Worm (Caenorhabditis elegans): ENCODE data around the gene Y54E2A.7.

DNA sequence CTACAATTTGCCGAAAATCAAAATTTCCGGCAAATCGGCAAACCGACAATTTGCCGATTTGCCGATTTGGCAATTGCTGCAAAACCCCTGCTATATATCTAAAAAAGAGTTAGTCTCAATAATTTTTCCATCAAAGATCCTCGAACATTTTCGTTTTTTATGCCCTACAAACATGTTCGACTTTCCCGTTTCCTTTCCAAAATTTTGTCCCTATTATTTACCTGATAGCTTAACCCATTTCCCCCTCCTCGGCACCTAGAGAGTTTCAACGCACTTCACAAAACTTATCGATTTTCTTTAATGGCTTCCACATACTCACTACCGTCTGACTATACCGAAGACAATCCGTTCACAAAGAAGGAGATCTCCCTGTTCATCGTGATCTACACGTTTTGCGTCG is 35.9 kb upstream of the Y54E2A.7 start, which contains the start of gene W01D2.6:
- TF ChIP-seq ceh-14 (tag; optimal IDR thresholded peaks at IDR 0.05) (no peak), hlh-30 (tag; optimal IDR thresholded peaks at IDR 0.05; ENCODE audit: insufficient read depth) (no peak), hlh-6 (tag; optimal IDR thresholded peaks at IDR 0.05) (no peak), sox-2 (GFP tag; IDR thresholded peaks at IDR 0.05) (no peak), unc-55 (GFP tag; optimal IDR thresholded peaks at IDR 0.05) (no peak), dmd-4 (tag; optimal IDR thresholded peaks at IDR 0.05; ENCODE audit: borderline replicate concordance) (no peak), unc-42 (tag; optimal IDR thresholded peaks at IDR 0.05) (no peak), pha-4 (tag; optimal IDR thresholded peaks at IDR 0.05) (no peak), sox-4 (tag; optimal IDR thresholded peaks at IDR 0.05) (no peak)
